Fruit fly (Drosophila melanogaster) whole organism, embryonic: ENCODE results near the gene CG16775.

Source experiments
- Abd-B ChIP-seq: fragments of 200-800 bp; sonication (Bioruptor generic); optimal IDR thresholded peaks from 2 replicates; lab custom pipeline; 2018; ENCODE audit warnings: missing biosample characterization, mild to moderate bottlenecking, missing genetic modification characterization, moderate library complexity
- Awh ChIP-seq: fragments of 200-800 bp; sonication (Bioruptor generic); IDR thresholded peaks from 2 replicates; pipeline ENCODE4, ENCODE4 v1.3.6; 2022; ENCODE audit warnings: missing biosample characterization, missing genetic modification characterization
- Bdp1 ChIP-seq: fragments of 200-800 bp; sonication (Bioruptor generic); optimal IDR thresholded peaks from 3 replicates; lab custom pipeline; 2016; ENCODE audit warnings: missing biosample characterization, missing genetic modification characterization
- CG12104 ChIP-seq: fragments of 200-800 bp; sonication (Bioruptor generic); optimal IDR thresholded peaks from 3 replicates; lab custom pipeline; 2016; ENCODE audit warnings: missing biosample characterization, missing genetic modification characterization
- CG14710 ChIP-seq: fragments of 200-800 bp; sonication (Bioruptor generic); optimal IDR thresholded peaks from 3 replicates; lab custom pipeline; 2019; ENCODE audit warnings: missing biosample characterization, mild to moderate bottlenecking, missing genetic modification characterization, moderate library complexity
- CG17186 ChIP-seq: fragments of 200-800 bp; sonication (Bioruptor generic); optimal IDR thresholded peaks from 3 replicates; lab custom pipeline; 2017; ENCODE audit warnings: missing biosample characterization, missing genetic modification reagents, missing genetic modification characterization
- CG17912 ChIP-seq: fragments of 200-800 bp; sonication (Bioruptor generic); optimal IDR thresholded peaks from 2 replicates; lab custom pipeline; 2018; ENCODE audit warnings: missing biosample characterization, mild to moderate bottlenecking, missing genetic modification characterization
- CG3838 ChIP-seq: fragments of 200-800 bp; sonication (Bioruptor generic); optimal IDR thresholded peaks from 3 replicates; lab custom pipeline; 2016; ENCODE audit warnings: missing biosample characterization, missing genetic modification characterization
- CG4854 ChIP-seq: fragments of 200-800 bp; sonication (Bioruptor generic); optimal IDR thresholded peaks from 2 replicates; lab custom pipeline; 2016; ENCODE audit warnings: missing biosample characterization, missing genetic modification characterization, inconsistent platforms
- CG5180 ChIP-seq: fragments of 200-800 bp; sonication (Bioruptor generic); optimal IDR thresholded peaks from 3 replicates; lab custom pipeline; 2017; ENCODE audit warnings: missing biosample characterization, missing genetic modification characterization, mild to moderate bottlenecking, moderate library complexity, missing genetic modification reagents
- CG6175 ChIP-seq: fragments of 200-800 bp; sonication (Bioruptor generic); IDR thresholded peaks from 3 replicates; pipeline ENCODE4 v1.3.6; 2022; ENCODE audit warnings: missing biosample characterization, missing genetic modification characterization
- CG7372 ChIP-seq: fragments of 200-800 bp; sonication (Bioruptor generic); IDR thresholded peaks from 2 replicates; pipeline ENCODE4 v1.3.6; 2022; ENCODE audit warnings: missing biosample characterization, missing genetic modification characterization
- CG7987 ChIP-seq: fragments of 200-800 bp; sonication (Bioruptor generic); optimal IDR thresholded peaks from 2 replicates; lab custom pipeline; 2018; ENCODE audit warnings: missing biosample characterization, mild to moderate bottlenecking, missing genetic modification characterization, moderate library complexity
- CG8089 ChIP-seq: fragments of 200-800 bp; sonication (Bioruptor generic); optimal IDR thresholded peaks from 3 replicates; lab custom pipeline; 2016; ENCODE audit warnings: missing biosample characterization, missing genetic modification characterization
- CG8281 ChIP-seq: fragments of 200-800 bp; sonication (Bioruptor generic); optimal IDR thresholded peaks from 2 replicates; lab custom pipeline; 2018; ENCODE audit warnings: missing biosample characterization, mild to moderate bottlenecking, missing genetic modification characterization, moderate library complexity
- CG9215 ChIP-seq: fragments of 200-800 bp; sonication (Bioruptor generic); IDR thresholded peaks from 2 replicates; pipeline ENCODE4 v1.3.6; 2022; ENCODE audit warnings: missing biosample characterization, missing genetic modification characterization
- CG9876 ChIP-seq: fragments of 200-800 bp; sonication (Bioruptor generic); optimal IDR thresholded peaks from 2 replicates; lab custom pipeline; 2016; ENCODE audit warnings: missing biosample characterization, missing genetic modification characterization
- CHES-1-like ChIP-seq: fragments of 200-800 bp; sonication (Bioruptor generic); optimal IDR thresholded peaks from 2 replicates; lab custom pipeline; 2016; ENCODE audit warnings: missing biosample characterization, missing genetic modification characterization
- Dll ChIP-seq: fragments of 200-800 bp; sonication (Bioruptor generic); IDR thresholded peaks from 4 replicates; pipeline ENCODE4 v1.3.6; 2022; ENCODE audit warnings: missing biosample characterization, missing genetic modification characterization; ENCODE audit not compliant: partially characterized antibody
- ERR ChIP-seq: fragments of 200-800 bp; sonication (Bioruptor generic); optimal IDR thresholded peaks from 2 replicates; lab custom pipeline; 2016; ENCODE audit warnings: missing biosample characterization, missing genetic modification characterization
- Hand ChIP-seq: fragments of 200-800 bp; sonication (Bioruptor generic); optimal IDR thresholded peaks from 2 replicates; lab custom pipeline; 2017; ENCODE audit warnings: mild to moderate bottlenecking, missing biosample characterization, missing genetic modification reagents, missing genetic modification characterization
- Hr3 ChIP-seq: fragments of 200-800 bp; sonication (Bioruptor generic); optimal IDR thresholded peaks from 3 replicates; lab custom pipeline; 2016; ENCODE audit warnings: missing biosample characterization, missing genetic modification characterization
- Kr ChIP-seq: fragments of 200-800 bp; sonication (Bioruptor generic); optimal IDR thresholded peaks from 2 replicates; lab custom pipeline; 2017; ENCODE audit warnings: missing biosample characterization, mild to moderate bottlenecking, missing genetic modification characterization
- MBD-R2 ChIP-seq: fragments of 200-800 bp; sonication (Bioruptor generic); IDR thresholded peaks from 2 replicates; pipeline ENCODE4 v1.3.6; 2022; ENCODE audit warnings: missing biosample characterization, missing genetic modification characterization
- MESR4 ChIP-seq: fragments of 200-800 bp; sonication (Bioruptor generic); optimal IDR thresholded peaks from 2 replicates; lab custom pipeline; 2018; ENCODE audit warnings: missing biosample characterization, mild to moderate bottlenecking, missing genetic modification characterization, moderate library complexity
- Ptx1 ChIP-seq: fragments of 200-800 bp; sonication (Bioruptor generic); IDR thresholded peaks from 2 replicates; pipeline ENCODE4 v1.3.6; 2022; ENCODE audit warnings: missing biosample characterization, missing genetic modification characterization
- Spps ChIP-seq: fragments of 200-800 bp; sonication (Bioruptor generic); optimal IDR thresholded peaks from 2 replicates; lab custom pipeline; 2018; ENCODE audit warnings: missing biosample characterization, mild to moderate bottlenecking, missing genetic modification characterization
- Ssrp ChIP-seq: fragments of 200-800 bp; sonication (Bioruptor generic); optimal IDR thresholded peaks from 2 replicates; lab custom pipeline; 2018; ENCODE audit warnings: missing biosample characterization, mild to moderate bottlenecking, missing genetic modification characterization, moderate library complexity
- abd-A ChIP-seq: fragments of 200-800 bp; sonication (Bioruptor generic); optimal IDR thresholded peaks from 3 replicates; lab custom pipeline; 2019; ENCODE audit warnings: missing biosample characterization, mild to moderate bottlenecking, missing genetic modification characterization, moderate library complexity
- al ChIP-seq: fragments of 200-800 bp; sonication (Bioruptor generic); IDR thresholded peaks from 2 replicates; pipeline ENCODE4 v1.3.6; 2022; ENCODE audit warnings: missing biosample characterization, missing genetic modification characterization
- az2 ChIP-seq: fragments of 200-800 bp; sonication (Bioruptor generic); optimal IDR thresholded peaks from 3 replicates; lab custom pipeline; 2016; ENCODE audit warnings: missing biosample characterization, missing genetic modification characterization
- fru ChIP-seq: fragments of >200 bp; optimal IDR thresholded peaks from 2 replicates; lab custom pipeline; 2017
- gfzf ChIP-seq: fragments of 200-800 bp; sonication (Bioruptor generic); optimal IDR thresholded peaks from 2 replicates; lab custom pipeline; 2016; ENCODE audit warnings: missing biosample characterization, mild to moderate bottlenecking, missing genetic modification characterization, moderate library complexity
- h ChIP-seq: fragments of >200 bp; optimal IDR thresholded peaks from 2 replicates; lab custom pipeline; 2017
- ham ChIP-seq: fragments of 200-800 bp; sonication (Bioruptor generic); IDR thresholded peaks from 2 replicates; pipeline ENCODE4 v1.3.6; 2022; ENCODE audit warnings: missing biosample characterization, missing genetic modification characterization
- jumu ChIP-seq: fragments of 200-800 bp; sonication (Bioruptor generic); optimal IDR thresholded peaks from 3 replicates; lab custom pipeline; 2016; ENCODE audit warnings: missing biosample characterization, missing genetic modification characterization
- kay ChIP-seq: fragments of 200-800 bp; sonication (Bioruptor generic); optimal IDR thresholded peaks from 2 replicates; lab custom pipeline; 2016; ENCODE audit warnings: missing biosample characterization, missing genetic modification characterization
- mam ChIP-seq: fragments of 200-800 bp; sonication (Bioruptor generic); optimal IDR thresholded peaks from 3 replicates; lab custom pipeline; 2016; ENCODE audit warnings: missing biosample characterization, missing genetic modification characterization
- nom ChIP-seq: fragments of 200-800 bp; sonication (Bioruptor generic); optimal IDR thresholded peaks from 2 replicates; lab custom pipeline; 2017; ENCODE audit warnings: missing biosample characterization, missing genetic modification characterization, mild to moderate bottlenecking, moderate library complexity, missing genetic modification reagents
- ranshi ChIP-seq: fragments of 200-800 bp; sonication (Bioruptor generic); IDR thresholded peaks from 2 replicates; pipeline ENCODE4 v1.3.6; 2022; ENCODE audit warnings: missing biosample characterization, missing genetic modification characterization
- row ChIP-seq: fragments of 200-800 bp; sonication (Bioruptor generic); IDR thresholded peaks from 3 replicates; pipeline ENCODE4 v1.3.6; 2022; ENCODE audit warnings: missing biosample characterization, missing genetic modification characterization
- schlank ChIP-seq: fragments of 200-800 bp; sonication (Bioruptor generic); optimal IDR thresholded peaks from 2 replicates; lab custom pipeline; 2018; ENCODE audit warnings: missing biosample characterization, mild to moderate bottlenecking, missing genetic modification characterization
- sim ChIP-seq: fragments of 200-800 bp; sonication (Bioruptor generic); IDR thresholded peaks from 2 replicates; pipeline ENCODE4 v1.3.6; 2022; ENCODE audit warnings: missing biosample characterization, missing genetic modification characterization
- sisA ChIP-seq: fragments of 200-800 bp; sonication (Bioruptor generic); IDR thresholded peaks from 2 replicates; pipeline ENCODE4 v1.3.6; 2022; ENCODE audit warnings: missing biosample characterization, missing genetic modification characterization
- sna ChIP-seq: fragments of 200-800 bp; sonication (Bioruptor generic); IDR thresholded peaks from 2 replicates; pipeline ENCODE4 v1.3.6; 2022; ENCODE audit warnings: missing biosample characterization, missing genetic modification characterization; ENCODE audit not compliant: partially characterized antibody
- tll ChIP-seq, 2 experiments: fragments of 200-800 bp in 1 of 2; fragments of >200 bp in 1 of 2; sonication (Bioruptor generic) in 1 of 2; optimal IDR thresholded peaks; 2 replicates each; lab custom pipeline; 2017 to 2019; ENCODE audit warnings: missing biosample characterization in 2 of 2, missing genetic modification characterization in 2 of 2, mild to moderate bottlenecking in 1 of 2, moderate library complexity in 1 of 2
- tup ChIP-seq: fragments of 200-800 bp; sonication (Bioruptor generic); optimal IDR thresholded peaks from 2 replicates; lab custom pipeline; 2016; ENCODE audit warnings: missing biosample characterization, mild to moderate bottlenecking, missing genetic modification characterization, moderate library complexity
- wek ChIP-seq: fragments of 200-800 bp; sonication (Bioruptor generic); optimal IDR thresholded peaks from 3 replicates; lab custom pipeline; 2018; ENCODE audit warnings: missing biosample characterization, mild to moderate bottlenecking, missing genetic modification characterization, moderate library complexity
- z ChIP-seq: fragments of 200-800 bp; sonication (Bioruptor generic); IDR thresholded peaks from 3 replicates; pipeline ENCODE4 v1.3.6; 2022; ENCODE audit warnings: missing biosample characterization, missing genetic modification characterization
- zen2 ChIP-seq: fragments of 200-800 bp; sonication (Bioruptor generic); IDR thresholded peaks from 3 replicates; pipeline ENCODE4 v1.3.6; 2022; ENCODE audit warnings: missing biosample characterization, missing genetic modification characterization; ENCODE audit not compliant: partially characterized antibody

The CG16775 gene

DNA sequence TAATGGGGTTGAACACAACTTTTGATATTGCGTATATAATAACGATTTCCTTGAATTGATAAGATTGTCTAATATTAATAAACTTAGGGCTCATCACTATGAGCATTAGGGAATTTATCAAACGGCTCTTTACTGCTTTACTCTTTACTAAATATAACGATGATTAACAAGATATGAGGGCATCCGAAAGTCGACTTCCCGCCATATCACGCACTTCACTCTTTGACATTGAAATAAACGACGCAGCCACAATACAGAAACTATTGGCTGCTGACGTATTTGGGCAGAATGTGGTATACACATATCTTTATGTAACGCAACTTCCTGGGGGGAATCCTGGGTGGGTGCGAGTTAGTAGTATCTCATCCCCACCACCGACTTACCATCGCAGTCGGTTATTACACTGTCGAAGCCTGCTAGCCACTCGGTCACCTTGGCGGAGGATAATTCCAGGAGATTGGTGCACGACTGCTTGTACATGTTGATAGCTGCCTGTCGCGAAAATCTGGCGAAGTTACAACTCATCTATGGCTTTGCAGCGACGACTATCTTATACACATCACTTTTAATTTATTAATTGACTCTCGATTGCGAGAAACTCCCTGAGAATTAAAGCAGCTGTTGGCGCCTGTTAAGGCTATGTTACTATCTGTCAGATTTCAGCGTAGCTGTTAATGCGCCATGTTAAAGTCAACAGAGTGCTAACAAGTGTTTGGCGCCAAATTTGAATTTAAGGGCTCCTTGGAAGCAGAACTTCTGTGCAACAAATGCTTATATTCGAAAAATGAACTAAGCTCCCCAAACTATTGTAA, 43.3 kb downstream of the CG16775 start, which contains the start of gene CG5567 (continued):
- TF ChIP-seq ERR (GFP tag; lab: Kevin White, UChicago): peak; percentile 80
- no peak for TF ChIP-seq CG6175 (GFP tag; lab: Robert Waterston, UW)
- TF ChIP-seq CG8281 (tag; lab: Kevin White, UChicago): no peak
- TF ChIP-seq row: peak; percentile 87
- no peak for TF ChIP-seq ham
- TF ChIP-seq Hand (GFP tag; lab: Kevin White, UChicago): no peak
- no peak for TF ChIP-seq CG17912 (GFP tag; lab: Kevin White, UChicago)
- TF ChIP-seq jumu (GFP tag; lab: Kevin White, UChicago): no peak
- TF ChIP-seq tll (GFP tag; optimal IDR thresholded peaks at IDR 0.05; lab: Kevin White, UChicago): no peak
- TF ChIP-seq CG12104 (GFP tag; lab: Kevin White, UChicago): no peak
- no peak for TF ChIP-seq al (GFP tag; lab: Robert Waterston, UW)
- TF ChIP-seq CHES-1-like: peak; percentile 41
- TF ChIP-seq MBD-R2: 0 out of 2 replicates have a peak, but pooled peaks have one; percentile 41
- no peak for TF ChIP-seq CG3838
- no peak for TF ChIP-seq schlank (tag; lab: Kevin White, UChicago)
- no peak for TF ChIP-seq zen2 (GFP tag; lab: Robert Waterston, UW)
- TF ChIP-seq sim: no peak
- TF ChIP-seq CG9215 (GFP tag; lab: Robert Waterston, UW): no peak
- TF ChIP-seq CG7372 (GFP tag; lab: Robert Waterston, UW): no peak
- TF ChIP-seq Bdp1 (GFP tag; lab: Kevin White, UChicago): no peak
- TF ChIP-seq gfzf: no peak
- TF ChIP-seq sna: no peak
- no peak for TF ChIP-seq Ssrp (tag; lab: Kevin White, UChicago)
- TF ChIP-seq CG17186: no peak
- no peak for TF ChIP-seq wek (GFP tag; lab: Kevin White, UChicago)
- no peak for TF ChIP-seq Abd-B (GFP tag; lab: Kevin White, UChicago)
- TF ChIP-seq mam (GFP tag; lab: Kevin White, UChicago): peak; percentile 30
- no peak for TF ChIP-seq CG9876 (GFP tag; lab: Kevin White, UChicago)
- TF ChIP-seq h (lab: Kevin White, UChicago): no peak
- no peak for TF ChIP-seq CG7987
- no peak for TF ChIP-seq Awh (GFP tag; lab: Robert Waterston, UW)
- TF ChIP-seq Hr3 (GFP tag; lab: Kevin White, UChicago): no peak
- TF ChIP-seq z (GFP tag; lab: Robert Waterston, UW): no peak
- TF ChIP-seq CG5180 (GFP tag; lab: Kevin White, UChicago): no peak
- TF ChIP-seq abd-A: no peak
- TF ChIP-seq CG14710 (tag; lab: Kevin White, UChicago): no peak
- no peak for TF ChIP-seq Dll (GFP tag; lab: Robert Waterston, UW)
- TF ChIP-seq nom (GFP tag; lab: Kevin White, UChicago): no peak
- no peak for TF ChIP-seq fru (lab: Kevin White, UChicago)
- no peak for TF ChIP-seq Spps (tag; lab: Kevin White, UChicago)
- no peak for TF ChIP-seq sisA (GFP tag; lab: Robert Waterston, UW)
- TF ChIP-seq Ptx1 (GFP tag; lab: Robert Waterston, UW): no peak
- TF ChIP-seq MESR4 (GFP tag; lab: Kevin White, UChicago): peak; percentile 74
- no peak for TF ChIP-seq CG4854 (GFP tag; lab: Kevin White, UChicago)
- TF ChIP-seq tup: no peak
- no peak for TF ChIP-seq Kr (GFP tag; lab: Kevin White, UChicago)
- TF ChIP-seq CG8089 (GFP tag; lab: Kevin White, UChicago): no peak
- TF ChIP-seq az2 (GFP tag; lab: Kevin White, UChicago): no peak
- TF ChIP-seq kay (GFP tag; lab: Kevin White, UChicago): no peak
- peak; percentile 38; the same call in 1 of the 2 replicates for TF ChIP-seq ranshi (GFP tag; lab: Robert Waterston, UW)
